Worm (Caenorhabditis elegans) whole organism, L4 larva: ENCODE results near the gene C52G5.2.
A peak's percentile ranks its signal among the peaks of the same experiment; 100 is the strongest.

Source experiments
- F10B5.3 ChIP-seq: sonication (generic microtip); optimal IDR thresholded peaks from 2 replicates; lab custom pipeline; 2016; ENCODE audit warnings: mild to moderate bottlenecking, missing genetic modification characterization, missing compliant biosample characterization
- F37D6.2 ChIP-seq: sonication (generic microtip); optimal IDR thresholded peaks from 2 replicates; lab custom pipeline; 2016; ENCODE audit warnings: mild to moderate bottlenecking, missing genetic modification characterization, missing compliant biosample characterization
- T20F7.1 ChIP-seq: fragments of 200-800 bp; sonication (Bioruptor generic); optimal IDR thresholded peaks from 2 replicates; lab custom pipeline; 2018; ENCODE audit warnings: mild to moderate bottlenecking, missing genetic modification characterization, missing compliant biosample characterization
- T26A8.4 ChIP-seq: fragments of 200-800 bp; sonication (Bioruptor generic); IDR thresholded peaks from 2 replicates; pipeline ENCODE4 v1.3.6; 2022; ENCODE audit warnings: missing genetic modification characterization, missing compliant biosample characterization
- Y48G9A.11 ChIP-seq: fragments of 200-800 bp; sonication (Bioruptor generic); IDR thresholded peaks from 2 replicates; pipeline ENCODE4 v1.3.6; 2022; ENCODE audit warnings: missing genetic modification reagents, missing genetic modification characterization, missing compliant biosample characterization
- Y5F2A.4 ChIP-seq: fragments of 200-800 bp; sonication (Bioruptor generic); optimal IDR thresholded peaks from 2 replicates; lab custom pipeline; 2018; ENCODE audit warnings: mild to moderate bottlenecking, missing genetic modification characterization, missing compliant biosample characterization
- ZK337.2 ChIP-seq: fragments of 200-800 bp; sonication (Bioruptor generic); IDR thresholded peaks from 2 replicates; pipeline ENCODE4 v1.3.6; 2022; ENCODE audit warnings: missing genetic modification reagents, missing genetic modification characterization, missing compliant biosample characterization
- aha-1 ChIP-seq: fragments of 150-350 bp; peaks from one replicate; lab custom pipeline; 2014; ENCODE audit warnings: missing biosample characterization, missing genetic modification characterization
- aly-2 ChIP-seq: sonication (generic microtip); optimal IDR thresholded peaks from 2 replicates; lab custom pipeline; 2018; ENCODE audit warnings: missing biosample characterization, missing genetic modification characterization
- attf-4 ChIP-seq: sonication (generic microtip); optimal IDR thresholded peaks from 3 replicates; lab custom pipeline; 2017; ENCODE audit warnings: missing biosample characterization, missing genetic modification characterization
- ceh-20 ChIP-seq: fragments of 200-800 bp; sonication (Bioruptor generic); IDR thresholded peaks from 2 replicates; pipeline ENCODE4 v1.3.6; 2022; ENCODE audit warnings: missing genetic modification reagents, missing genetic modification characterization, missing compliant biosample characterization
- ceh-44 ChIP-seq: fragments of 200-800 bp; sonication (Bioruptor generic); IDR thresholded peaks from 2 replicates; pipeline ENCODE4 v1.3.6; 2022; ENCODE audit warnings: missing genetic modification reagents, missing genetic modification characterization, missing compliant biosample characterization
- ceh-62 ChIP-seq: sonication (generic microtip); optimal IDR thresholded peaks from 2 replicates; lab custom pipeline; 2017; ENCODE audit warnings: missing biosample characterization, missing genetic modification characterization
- ceh-82 ChIP-seq: sonication (generic microtip); optimal IDR thresholded peaks from 2 replicates; lab custom pipeline; 2017; ENCODE audit warnings: missing biosample characterization, missing genetic modification characterization
- daf-16 ChIP-seq, 3 experiments: sonication (generic microtip); optimal IDR thresholded peaks; 2 replicates each; lab custom pipeline; 2016 to 2017; ENCODE audit warnings: missing genetic modification characterization in 3 of 3, missing genetic modification reagents in 3 of 3, mild to moderate bottlenecking in 2 of 3, missing compliant biosample characterization in 2 of 3, missing biosample characterization in 1 of 3, moderate library complexity in 1 of 3
- dmd-8 ChIP-seq: fragments of 200-800 bp; sonication (Bioruptor generic); IDR thresholded peaks from 2 replicates; pipeline ENCODE4 v1.3.6; 2022; ENCODE audit warnings: missing genetic modification characterization, missing compliant biosample characterization
- dmd-9 ChIP-seq: fragments of 200-800 bp; sonication (Bioruptor generic); IDR thresholded peaks from 2 replicates; pipeline ENCODE4 v1.3.6; 2022; ENCODE audit warnings: missing genetic modification reagents, missing genetic modification characterization, missing compliant biosample characterization
- dpl-1 ChIP-seq: fragments of 150-350 bp; optimal IDR thresholded peaks from 2 replicates; lab custom pipeline; 2014; ENCODE audit warnings: missing biosample characterization, missing genetic modification reagents, missing genetic modification characterization
- duxl-1 ChIP-seq: sonication (generic microtip); optimal IDR thresholded peaks from 2 replicates; lab custom pipeline; 2016; ENCODE audit warnings: mild to moderate bottlenecking, missing genetic modification characterization, moderate library complexity, missing compliant biosample characterization; ENCODE audit not compliant: poor library complexity
- dve-1 ChIP-seq: sonication (generic microtip); optimal IDR thresholded peaks from 2 replicates; lab custom pipeline; 2017; ENCODE audit warnings: antibody characterized with exemption, mild to moderate bottlenecking, missing genetic modification characterization, missing compliant biosample characterization; ENCODE audit not compliant: insufficient read depth
- egl-27 ChIP-seq: sonication (generic microtip); optimal IDR thresholded peaks from 3 replicates; lab custom pipeline; 2017; ENCODE audit warnings: missing biosample characterization, missing genetic modification reagents, missing genetic modification characterization
- egl-43 ChIP-seq: fragments of 200-800 bp; sonication (Bioruptor generic); IDR thresholded peaks from 2 replicates; pipeline ENCODE4 v1.3.6; 2022; ENCODE audit warnings: missing genetic modification reagents, missing genetic modification characterization, missing compliant biosample characterization
- fkh-10 ChIP-seq: fragments of 150-350 bp; optimal IDR thresholded peaks from 2 replicates; lab custom pipeline; 2014; ENCODE audit warnings: missing biosample characterization, missing genetic modification reagents, missing genetic modification characterization
- gei-8 ChIP-seq: fragments of 200-800 bp; sonication (Bioruptor generic); optimal IDR thresholded peaks from 2 replicates; lab custom pipeline; 2018; ENCODE audit warnings: mild to moderate bottlenecking, missing genetic modification characterization, missing compliant biosample characterization
- jun-1 ChIP-seq: fragments of 150-350 bp; optimal IDR thresholded peaks from 2 replicates; lab custom pipeline; 2014; ENCODE audit warnings: missing biosample characterization, missing genetic modification reagents, missing genetic modification characterization
- lim-7 ChIP-seq: fragments of 200-800 bp; sonication (Bioruptor generic); IDR thresholded peaks from 2 replicates; pipeline ENCODE4 v1.3.6; 2022; ENCODE audit warnings: missing genetic modification characterization, missing compliant biosample characterization
- lin-1 ChIP-seq: fragments of 200-800 bp; sonication (Bioruptor generic); IDR thresholded peaks from 2 replicates; pipeline ENCODE4 v1.3.6; 2022; ENCODE audit warnings: missing genetic modification reagents, missing genetic modification characterization, missing compliant biosample characterization
- lin-15B ChIP-seq: fragments of 150-350 bp; sonication (generic microtip); optimal IDR thresholded peaks from 3 replicates; lab custom pipeline; 2014; ENCODE audit warnings: missing biosample characterization, missing genetic modification characterization
- lin-29 ChIP-seq: fragments of 200-800 bp; sonication (Bioruptor generic); IDR thresholded peaks from 2 replicates; pipeline ENCODE4 v1.3.6; 2022; ENCODE audit warnings: missing genetic modification reagents, missing genetic modification characterization, missing compliant biosample characterization
- lir-3 ChIP-seq: sonication (generic microtip); optimal IDR thresholded peaks from 2 replicates; lab custom pipeline; 2016; ENCODE audit warnings: mild to moderate bottlenecking, missing genetic modification characterization, missing compliant biosample characterization
- madf-5 ChIP-seq, 2 experiments: fragments of 200-800 bp; sonication (Bioruptor generic); IDR thresholded peaks; 2 replicates each; pipeline ENCODE4 v1.3.6; 2022; ENCODE audit warnings: missing compliant biosample characterization in 2 of 2, missing genetic modification characterization in 2 of 2
- mdl-1 ChIP-seq, 2 experiments: fragments of 150-350 bp in 1 of 2; sonication (generic microtip) in 1 of 2; optimal IDR thresholded peaks; 2 replicates each; lab custom pipeline; 2014 to 2017; ENCODE audit warnings: missing biosample characterization in 2 of 2, missing genetic modification characterization in 2 of 2
- mes-2 ChIP-seq: sonication (generic microtip); optimal IDR thresholded peaks from 2 replicates; lab custom pipeline; 2016; ENCODE audit warnings: missing genotype, mild to moderate bottlenecking, missing genetic modification characterization, missing compliant biosample characterization; ENCODE audit not compliant: poor library complexity, severe bottlenecking
- nhr-102 ChIP-seq: sonication (generic microtip); optimal IDR thresholded peaks from 2 replicates; lab custom pipeline; 2016; ENCODE audit warnings: mild to moderate bottlenecking, missing genetic modification characterization, moderate library complexity, missing compliant biosample characterization
- nhr-11 ChIP-seq: fragments of 150-350 bp; optimal IDR thresholded peaks from 2 replicates; lab custom pipeline; 2014; ENCODE audit warnings: missing biosample characterization, missing genetic modification characterization
- nhr-25 ChIP-seq: sonication (generic microtip); optimal IDR thresholded peaks from 2 replicates; lab custom pipeline; 2017; ENCODE audit warnings: missing genetic modification characterization, mild to moderate bottlenecking, missing compliant biosample characterization, antibody characterized with exemption, moderate library complexity, borderline replicate concordance; ENCODE audit not compliant: insufficient read depth
- nhr-41 ChIP-seq: fragments of 200-800 bp; sonication (Bioruptor generic); IDR thresholded peaks from 2 replicates; pipeline ENCODE4 v1.3.6; 2022; ENCODE audit warnings: missing genetic modification reagents, missing genetic modification characterization, missing compliant biosample characterization
- php-3 ChIP-seq: fragments of 200-800 bp; sonication (Bioruptor generic); IDR thresholded peaks from 2 replicates; pipeline ENCODE4 v1.3.6; 2022; ENCODE audit warnings: missing genetic modification reagents, missing genetic modification characterization, missing compliant biosample characterization
- pqm-1 ChIP-seq: sonication (generic microtip); optimal IDR thresholded peaks from 2 replicates; lab custom pipeline; 2017; ENCODE audit warnings: missing biosample characterization, missing genetic modification characterization
- saeg-2 ChIP-seq: fragments of 200-800 bp; sonication (Bioruptor generic); IDR thresholded peaks from 2 replicates; pipeline ENCODE4 v1.3.6; 2022; ENCODE audit warnings: missing genetic modification reagents, missing genetic modification characterization, missing compliant biosample characterization
- set-16 ChIP-seq: fragments of 200-800 bp; sonication (Bioruptor generic); IDR thresholded peaks from 2 replicates; pipeline ENCODE4 v1.3.6; 2022; ENCODE audit warnings: missing genetic modification reagents, missing genetic modification characterization, missing compliant biosample characterization
- skn-1 ChIP-seq: fragments of 150-350 bp; optimal IDR thresholded peaks from 2 replicates; lab custom pipeline; 2014; ENCODE audit warnings: missing biosample characterization, missing genetic modification characterization
- snpc-4 ChIP-seq: fragments of 150-350 bp; optimal IDR thresholded peaks from 2 replicates; lab custom pipeline; 2014; ENCODE audit warnings: missing biosample characterization, missing genetic modification characterization
- spr-1 ChIP-seq: sonication (generic microtip); optimal IDR thresholded peaks from 2 replicates; lab custom pipeline; 2016; ENCODE audit warnings: mild to moderate bottlenecking, missing genetic modification characterization, missing compliant biosample characterization
- tra-1 ChIP-seq: fragments of 200-800 bp; sonication (Bioruptor generic); IDR thresholded peaks from 2 replicates; pipeline ENCODE4 v1.3.6; 2022; ENCODE audit warnings: missing genetic modification reagents, missing genetic modification characterization, missing compliant biosample characterization
- unc-130 ChIP-seq: sonication (generic microtip); optimal IDR thresholded peaks from 2 replicates; lab custom pipeline; 2016; ENCODE audit warnings: missing genetic modification reagents, missing genetic modification characterization, missing compliant biosample characterization
- unc-39 ChIP-seq: sonication (generic microtip); optimal IDR thresholded peaks from 2 replicates; lab custom pipeline; 2017; ENCODE audit warnings: missing biosample characterization, missing genetic modification characterization
- zfp-2 ChIP-seq: sonication (generic microtip); optimal IDR thresholded peaks from 2 replicates; lab custom pipeline; 2016; ENCODE audit warnings: mild to moderate bottlenecking, missing genetic modification characterization, missing compliant biosample characterization
- zfp-3 ChIP-seq: fragments of 200-800 bp; sonication (Bioruptor generic); conservative IDR thresholded peaks from 2 replicates; pipeline ENCODE4 v1.3.6; 2022; ENCODE audit warnings: missing genetic modification reagents, missing genetic modification characterization, missing compliant biosample characterization
- zip-11 ChIP-seq: fragments of 200-800 bp; sonication (Bioruptor generic); IDR thresholded peaks from 2 replicates; pipeline ENCODE4 v1.3.6; 2022; ENCODE audit warnings: missing genetic modification characterization, missing compliant biosample characterization
- ztf-7 ChIP-seq: fragments of 150-350 bp; optimal IDR thresholded peaks from 2 replicates; lab custom pipeline; 2014; ENCODE audit warnings: missing biosample characterization, missing genetic modification characterization

Gene C52G5.2

DNA sequence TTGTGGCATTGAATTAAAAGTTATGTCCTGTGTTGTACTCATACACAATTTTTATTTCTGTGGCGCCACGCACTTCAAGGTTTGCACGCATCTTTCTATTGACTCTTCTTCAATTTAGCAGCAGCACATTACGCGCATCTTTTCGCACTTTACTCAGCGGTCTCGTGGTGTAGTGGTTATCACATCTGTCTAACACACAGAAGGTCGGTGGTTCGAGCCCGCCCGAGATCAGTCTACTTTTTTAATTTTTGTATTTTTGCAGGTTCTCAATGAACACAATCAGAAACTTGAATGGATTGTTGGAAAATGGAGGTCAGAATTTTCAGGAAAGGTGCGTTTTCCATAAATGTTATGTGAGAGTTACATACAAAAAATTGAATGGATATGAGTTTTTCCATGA, 419 bp downstream of the C52G5.2 start (continued):
- TF ChIP-seq dve-1 (tag; lab: Kevin White, UChicago) (peak; percentile 48), lir-3 (tag; lab: Kevin White, UChicago) (no peak), php-3 (GFP tag; lab: Robert Waterston, UW) (peak; percentile 45; the same call in 1 of the 2 replicates), T26A8.4 (peak; percentile 63), mes-2 (peak; percentile 78), Y5F2A.4 (GFP tag; lab: Kevin White, UChicago) (peak; percentile 28), gei-8 (GFP tag; lab: Kevin White, UChicago) (no peak), nhr-25 (no peak), set-16 (GFP tag; lab: Robert Waterston, UW) (no peak), lim-7 (GFP tag; lab: Robert Waterston, UW) (peak; percentile 89), egl-27 (tag; lab: Kevin White, UChicago) (no peak), madf-5 (GFP tag; IDR thresholded peaks at IDR 0.05; lab: Robert Waterston, UW) (peak; percentile 80 to 81), jun-1 (tag; lab: Kevin White, UChicago) (peak; percentile 5), F37D6.2 (tag; lab: Kevin White, UChicago) (no peak), spr-1 (tag; lab: Kevin White, UChicago) (no peak), zfp-2 (tag; lab: Kevin White, UChicago) (no peak), aly-2 (tag; lab: Kevin White, UChicago) (no peak), egl-43 (peak; percentile 89), fkh-10 (GFP tag; lab: Kevin White, UChicago) (no peak), tra-1 (GFP tag; lab: Robert Waterston, UW) (peak; percentile 72), zfp-3 (GFP tag; lab: Robert Waterston, UW) (peak; percentile 56; the same call in 1 of the 2 replicates), Y48G9A.11 (peak; percentile 52; the same call in 1 of the 2 replicates), dmd-8 (GFP tag; lab: Robert Waterston, UW) (0 out of 2 replicates have a peak, but pooled peaks have one; percentile 49), daf-16 (GFP tag; optimal IDR thresholded peaks at IDR 0.05; lab: Kevin White, UChicago) (no peak), daf-16 (tag; optimal IDR thresholded peaks at IDR 0.05; lab: Kevin White, UChicago) (peak; percentile 44), ceh-82 (tag; lab: Kevin White, UChicago) (no peak), pqm-1 (tag; lab: Kevin White, UChicago) (no peak), dmd-9 (0 out of 2 replicates have a peak, but pooled peaks have one; percentile 24), zip-11 (GFP tag; lab: Robert Waterston, UW) (no peak), aha-1 (tag; lab: Kevin White, UChicago) (peak; percentile 69), attf-4 (tag; lab: Kevin White, UChicago) (no peak), T20F7.1 (GFP tag; lab: Kevin White, UChicago) (no peak), unc-39 (tag; lab: Kevin White, UChicago) (no peak), dpl-1 (GFP tag; lab: Kevin White, UChicago) (no peak), ceh-44 (peak; percentile 28; the same call in 1 of the 2 replicates), ZK337.2 (no peak), unc-130 (GFP tag; lab: Kevin White, UChicago) (no peak), nhr-11 (tag; lab: Kevin White, UChicago) (no peak), saeg-2 (no peak), ceh-62 (tag; lab: Kevin White, UChicago) (no peak), lin-15B (tag; lab: Kevin White, UChicago) (no peak), ztf-7 (tag; lab: Kevin White, UChicago) (peak; percentile 40), duxl-1 (peak; percentile 4), ceh-20 (GFP tag; lab: Robert Waterston, UW) (peak; percentile 55; the same call in 1 of the 2 replicates), lin-1 (GFP tag; lab: Robert Waterston, UW) (peak; percentile 58; the same call in 1 of the 2 replicates), mdl-1 (tag; optimal IDR thresholded peaks at IDR 0.05; lab: Kevin White, UChicago) (no peak), F10B5.3 (tag; lab: Kevin White, UChicago) (no peak), nhr-102 (tag; lab: Kevin White, UChicago) (peak; percentile 15), nhr-41 (GFP tag; lab: Robert Waterston, UW) (0 out of 2 replicates have a peak, but pooled peaks have one; percentile 30), lin-29 (no peak), skn-1 (tag; lab: Kevin White, UChicago) (no peak), snpc-4 (no peak)
